Fruit fly (Drosophila melanogaster) whole organism, embryonic: Measurements from ENCODE around the gene CG6901.

Source experiments
- Abd-B ChIP-seq: fragments of 200-800 bp; sonication (Bioruptor generic); optimal IDR thresholded peaks from 2 replicates; lab custom pipeline; 2018; ENCODE audit warnings: missing biosample characterization, mild to moderate bottlenecking, missing genetic modification characterization, moderate library complexity
- CG10209 ChIP-seq: fragments of 200-800 bp; sonication (Bioruptor generic); optimal IDR thresholded peaks from 3 replicates; lab custom pipeline; 2017; ENCODE audit warnings: missing biosample characterization, mild to moderate bottlenecking, missing genetic modification characterization, missing genetic modification reagents
- CG10267 ChIP-seq: fragments of 200-800 bp; sonication (Bioruptor generic); optimal IDR thresholded peaks from 2 replicates; lab custom pipeline; 2018; ENCODE audit warnings: missing biosample characterization, mild to moderate bottlenecking, missing genetic modification characterization, moderate library complexity
- CG10543 ChIP-seq: fragments of 200-800 bp; sonication (Bioruptor generic); optimal IDR thresholded peaks from 3 replicates; lab custom pipeline; 2017; ENCODE audit warnings: missing biosample characterization, mild to moderate bottlenecking, missing genetic modification characterization, moderate library complexity
- CG11504 ChIP-seq: fragments of 200-800 bp; sonication (Bioruptor generic); optimal IDR thresholded peaks from 3 replicates; lab custom pipeline; 2019; ENCODE audit warnings: missing biosample characterization, mild to moderate bottlenecking, missing genetic modification characterization, moderate library complexity
- CG12769 ChIP-seq: fragments of 200-800 bp; sonication (Bioruptor generic); optimal IDR thresholded peaks from 2 replicates; lab custom pipeline; 2019; ENCODE audit warnings: missing biosample characterization, mild to moderate bottlenecking, missing genetic modification characterization, moderate library complexity
- CG14667 ChIP-seq: fragments of 200-800 bp; sonication (Bioruptor generic); IDR thresholded peaks from 2 replicates; pipeline ENCODE4 v1.3.6; 2022; ENCODE audit warnings: missing biosample characterization, missing genetic modification characterization
- CG15514 ChIP-seq: fragments of 200-800 bp; sonication (Bioruptor generic); optimal IDR thresholded peaks from 3 replicates; lab custom pipeline; 2017; ENCODE audit warnings: missing biosample characterization, missing genetic modification characterization, mild to moderate bottlenecking, moderate library complexity, missing genetic modification reagents
- CG16813 ChIP-seq: fragments of 200-800 bp; sonication (Bioruptor generic); IDR thresholded peaks from 3 replicates; pipeline ENCODE4 v1.3.6; 2022; ENCODE audit warnings: missing biosample characterization, missing genetic modification characterization; ENCODE audit not compliant: partially characterized antibody
- CG17328 ChIP-seq: fragments of 200-800 bp; sonication (Bioruptor generic); IDR thresholded peaks from 2 replicates; pipeline ENCODE4 v1.3.6; 2022; ENCODE audit warnings: missing biosample characterization, missing genetic modification characterization
- CG17385 ChIP-seq: fragments of 200-800 bp; sonication (Bioruptor generic); optimal IDR thresholded peaks from 3 replicates; lab custom pipeline; 2018; ENCODE audit warnings: missing biosample characterization, mild to moderate bottlenecking, missing genetic modification characterization
- CG17612 ChIP-seq: fragments of 200-800 bp; sonication (Bioruptor generic); IDR thresholded peaks from 2 replicates; pipeline ENCODE4 v1.3.6; 2022; ENCODE audit warnings: missing biosample characterization, missing genetic modification characterization
- CG18262 ChIP-seq: fragments of 200-800 bp; optimal IDR thresholded peaks from 3 replicates; lab custom pipeline; 2019; ENCODE audit warnings: missing biosample characterization, mild to moderate bottlenecking, missing genetic modification characterization, moderate library complexity
- CG2129 ChIP-seq: fragments of 200-800 bp; sonication (Bioruptor generic); IDR thresholded peaks from 2 replicates; pipeline ENCODE4 v1.3.6; 2022; ENCODE audit warnings: missing biosample characterization, missing genetic modification characterization; ENCODE audit not compliant: partially characterized antibody
- CG2712 ChIP-seq: fragments of 200-800 bp; optimal IDR thresholded peaks from 3 replicates; lab custom pipeline; 2019; ENCODE audit warnings: missing biosample characterization, mild to moderate bottlenecking, missing genetic modification characterization, moderate library complexity
- CG3995 ChIP-seq: fragments of 200-800 bp; sonication (Bioruptor generic); optimal IDR thresholded peaks from 3 replicates; lab custom pipeline; 2016; ENCODE audit warnings: missing biosample characterization, missing genetic modification characterization
- CG6854 ChIP-seq: fragments of 200-800 bp; sonication (Bioruptor generic); optimal IDR thresholded peaks from 3 replicates; lab custom pipeline; 2017; ENCODE audit warnings: missing biosample characterization, mild to moderate bottlenecking, missing genetic modification characterization
- CG9609 ChIP-seq: fragments of 200-800 bp; sonication (Bioruptor generic); optimal IDR thresholded peaks from 3 replicates; lab custom pipeline; 2016; ENCODE audit warnings: missing biosample characterization, missing genetic modification characterization
- CoRest ChIP-seq: fragments of 200-800 bp; sonication (Bioruptor generic); optimal IDR thresholded peaks from 3 replicates; lab custom pipeline; 2018; ENCODE audit warnings: missing biosample characterization, mild to moderate bottlenecking, missing genetic modification characterization, moderate library complexity
- Dfd ChIP-seq, 2 experiments: fragments of >200 bp; optimal IDR thresholded peaks; 2 replicates each; lab custom pipeline; 2017; ENCODE audit warnings: missing biosample characterization in 2 of 2, missing genetic modification characterization in 2 of 2
- E2f2 ChIP-seq: fragments of 200-800 bp; sonication (Bioruptor generic); IDR thresholded peaks from 2 replicates; pipeline ENCODE4 v1.3.6; 2022; ENCODE audit warnings: missing biosample characterization, missing genetic modification characterization
- Ets97D ChIP-seq: fragments of 200-800 bp; sonication (Bioruptor generic); optimal IDR thresholded peaks from 3 replicates; lab custom pipeline; 2016; ENCODE audit warnings: missing biosample characterization, missing genetic modification characterization
- Gsc ChIP-seq: fragments of 200-800 bp; sonication (Bioruptor generic); IDR thresholded peaks from 2 replicates; pipeline ENCODE4 v1.3.6; 2022; ENCODE audit warnings: missing biosample characterization, missing genetic modification characterization
- HLH4C ChIP-seq: fragments of 200-800 bp; sonication (Bioruptor generic); IDR thresholded peaks from 3 replicates; pipeline ENCODE4 v1.3.6; 2022; ENCODE audit warnings: missing biosample characterization, missing genetic modification characterization; ENCODE audit not compliant: partially characterized antibody
- HLH54F ChIP-seq: fragments of 200-800 bp; sonication (Bioruptor generic); optimal IDR thresholded peaks from 3 replicates; lab custom pipeline; 2016; ENCODE audit warnings: missing biosample characterization, missing genetic modification characterization
- Jarid2 ChIP-seq: fragments of 200-800 bp; sonication (Bioruptor generic); optimal IDR thresholded peaks from 3 replicates; lab custom pipeline; 2017; ENCODE audit warnings: mild to moderate bottlenecking, missing biosample characterization, missing genetic modification reagents, missing genetic modification characterization
- Lhr ChIP-seq: fragments of 200-800 bp; sonication (Bioruptor generic); optimal IDR thresholded peaks from 3 replicates; lab custom pipeline; 2017; ENCODE audit warnings: mild to moderate bottlenecking, missing biosample characterization, missing genetic modification reagents, missing genetic modification characterization
- MBD-R2 ChIP-seq: fragments of 200-800 bp; sonication (Bioruptor generic); IDR thresholded peaks from 2 replicates; pipeline ENCODE4 v1.3.6; 2022; ENCODE audit warnings: missing biosample characterization, missing genetic modification characterization
- MESR4 ChIP-seq: fragments of 200-800 bp; sonication (Bioruptor generic); optimal IDR thresholded peaks from 2 replicates; lab custom pipeline; 2018; ENCODE audit warnings: missing biosample characterization, mild to moderate bottlenecking, missing genetic modification characterization, moderate library complexity
- Myb ChIP-seq: fragments of 200-800 bp; sonication (Bioruptor generic); optimal IDR thresholded peaks from 2 replicates; lab custom pipeline; 2016; ENCODE audit warnings: missing biosample characterization, missing genetic modification characterization
- NC2α ChIP-seq: fragments of 200-800 bp; sonication (Bioruptor generic); optimal IDR thresholded peaks from 2 replicates; lab custom pipeline; 2016; ENCODE audit warnings: missing biosample characterization, missing genetic modification characterization
- NFAT ChIP-seq: fragments of 200-800 bp; sonication (Bioruptor generic); IDR thresholded peaks from 2 replicates; pipeline ENCODE4 v1.3.6; 2022; ENCODE audit warnings: missing biosample characterization, missing genetic modification characterization
- Opbp ChIP-seq: fragments of 200-800 bp; sonication (Bioruptor generic); IDR thresholded peaks from 3 replicates; pipeline ENCODE4 v1.3.6; 2022; ENCODE audit warnings: missing biosample characterization, missing genetic modification characterization; ENCODE audit not compliant: partially characterized antibody
- Pdp1 ChIP-seq, 2 experiments: fragments of 200-800 bp; sonication (Bioruptor generic); optimal IDR thresholded peaks; 3 replicates each; lab custom pipeline; 2016; ENCODE audit warnings: missing biosample characterization in 2 of 2, missing genetic modification characterization in 2 of 2, mild to moderate bottlenecking in 1 of 2, moderate library complexity in 1 of 2
- abd-A ChIP-seq: fragments of 200-800 bp; sonication (Bioruptor generic); optimal IDR thresholded peaks from 3 replicates; lab custom pipeline; 2019; ENCODE audit warnings: missing biosample characterization, mild to moderate bottlenecking, missing genetic modification characterization, moderate library complexity
- ac ChIP-seq: fragments of 200-800 bp; sonication (Bioruptor generic); optimal IDR thresholded peaks from 3 replicates; lab custom pipeline; 2017; ENCODE audit warnings: missing biosample characterization, mild to moderate bottlenecking, missing genetic modification characterization
- ara ChIP-seq: fragments of 200-800 bp; sonication (Bioruptor generic); IDR thresholded peaks from 2 replicates; pipeline ENCODE4 v1.3.6; 2022; ENCODE audit warnings: missing biosample characterization, missing genetic modification characterization
- bbx ChIP-seq: fragments of 200-800 bp; sonication (Bioruptor generic); IDR thresholded peaks from 2 replicates; pipeline ENCODE4 v1.3.6; 2022; ENCODE audit warnings: missing biosample characterization, missing genetic modification characterization; ENCODE audit not compliant: partially characterized antibody
- chm ChIP-seq: fragments of 200-800 bp; sonication (Bioruptor generic); IDR thresholded peaks from 2 replicates; pipeline ENCODE4 v1.3.6; 2022; ENCODE audit warnings: missing biosample characterization, missing genetic modification characterization
- dan ChIP-seq: fragments of 200-800 bp; sonication (Bioruptor generic); IDR thresholded peaks from 2 replicates; pipeline ENCODE4 v1.3.6; 2022; ENCODE audit warnings: missing biosample characterization, missing genetic modification characterization
- emc ChIP-seq: fragments of 200-800 bp; sonication (Bioruptor generic); optimal IDR thresholded peaks from 2 replicates; lab custom pipeline; 2016; ENCODE audit warnings: missing biosample characterization, missing genetic modification characterization
- gro ChIP-seq: fragments of 200-800 bp; sonication (Bioruptor generic); optimal IDR thresholded peaks from 2 replicates; lab custom pipeline; 2016; ENCODE audit warnings: missing biosample characterization, missing genetic modification characterization
- lbe ChIP-seq: fragments of 200-800 bp; sonication (Bioruptor generic); optimal IDR thresholded peaks from 2 replicates; lab custom pipeline; 2016; ENCODE audit warnings: missing biosample characterization, mild to moderate bottlenecking, missing genetic modification characterization
- peb ChIP-seq: fragments of 200-800 bp; sonication (Bioruptor generic); IDR thresholded peaks from 2 replicates; pipeline ENCODE4 v1.3.6; 2022; ENCODE audit warnings: missing biosample characterization, missing genetic modification characterization
- pros ChIP-seq: fragments of 200-800 bp; sonication (Bioruptor generic); optimal IDR thresholded peaks from 3 replicates; lab custom pipeline; 2019; ENCODE audit warnings: missing biosample characterization, mild to moderate bottlenecking, missing genetic modification characterization, moderate library complexity
- pzg ChIP-seq: fragments of 200-800 bp; sonication (Bioruptor generic); optimal IDR thresholded peaks from 3 replicates; lab custom pipeline; 2018; ENCODE audit warnings: missing biosample characterization, mild to moderate bottlenecking, missing genetic modification characterization, moderate library complexity
- scrt ChIP-seq: fragments of 200-800 bp; sonication (Bioruptor generic); optimal IDR thresholded peaks from 2 replicates; lab custom pipeline; 2018; ENCODE audit warnings: missing biosample characterization, mild to moderate bottlenecking, missing genetic modification characterization, moderate library complexity
- sens ChIP-seq: fragments of 200-800 bp; sonication (Bioruptor generic); peaks from one replicate; lab custom pipeline; 2016; ENCODE audit warnings: missing biosample characterization, missing genetic modification characterization
- so ChIP-seq: fragments of 200-800 bp; sonication (Bioruptor generic); IDR thresholded peaks from 3 replicates; pipeline ENCODE4 v1.3.6; 2022; ENCODE audit warnings: missing biosample characterization, missing genetic modification characterization
- trem ChIP-seq: fragments of 200-800 bp; optimal IDR thresholded peaks from 3 replicates; lab custom pipeline; 2019; ENCODE audit warnings: missing biosample characterization, mild to moderate bottlenecking, missing genetic modification characterization, moderate library complexity

Gene CG6901

DNA sequence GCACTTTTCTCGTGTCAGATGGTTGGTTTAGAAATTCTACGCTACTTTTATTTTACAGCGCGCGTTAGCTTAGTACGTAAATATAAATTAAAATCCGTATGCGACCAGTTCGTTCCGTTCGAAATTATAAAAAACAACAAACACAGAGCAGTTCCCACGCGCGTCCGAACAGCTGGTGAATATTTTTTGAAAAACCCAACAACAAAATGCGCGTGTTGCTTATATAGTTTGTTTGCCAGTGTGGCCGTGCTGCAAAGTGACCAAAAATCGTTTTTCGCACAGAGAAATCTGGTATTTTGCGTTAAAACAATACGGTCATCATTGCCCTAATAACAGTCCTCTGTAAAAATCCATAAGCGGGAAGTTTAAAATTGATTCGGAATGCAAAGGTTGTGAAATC, 15.1 kb downstream of the CG6901 start (continued):
- TF ChIP-seq abd-A (tag; lab: Kevin White, UChicago) (no peak), CG12769 (tag; lab: Kevin White, UChicago) (peak; percentile 26), bbx (GFP tag; lab: Robert Waterston, UW) (peak; percentile 52; the same call in 1 of the 2 replicates), CG17612 (GFP tag; lab: Robert Waterston, UW) (no peak), ara (GFP tag; lab: Robert Waterston, UW) (no peak), Ets97D (GFP tag; lab: Kevin White, UChicago) (peak; percentile 39), CG9609 (no peak), CG6854 (GFP tag; lab: Kevin White, UChicago) (no peak), NC2α (GFP tag; lab: Kevin White, UChicago) (peak; percentile 97), peb (GFP tag; lab: Robert Waterston, UW) (no peak), Lhr (GFP tag; lab: Kevin White, UChicago) (peak; percentile 78), HLH4C (GFP tag; lab: Robert Waterston, UW) (0 out of 3 replicates have a peak, but pooled peaks have one; percentile 29), MBD-R2 (peak; percentile 41; the same call in 1 of the 2 replicates), CG18262 (tag; lab: Kevin White, UChicago) (no peak), CG15514 (GFP tag; lab: Kevin White, UChicago) (peak; percentile 77), Gsc (GFP tag; lab: Robert Waterston, UW) (no peak), CG11504 (tag; lab: Kevin White, UChicago) (peak; percentile 30), sens (GFP tag; lab: Kevin White, UChicago) (peak; percentile 63), MESR4 (peak; percentile 45), CG3995 (no peak), Jarid2 (GFP tag; lab: Kevin White, UChicago) (peak; percentile 86), Dfd (GFP tag; optimal IDR thresholded peaks at IDR 0.05; lab: Kevin White, UChicago) (no peak), CG14667 (GFP tag; lab: Robert Waterston, UW) (no peak), Opbp (GFP tag; lab: Robert Waterston, UW) (peak; percentile 49; the same call in 2 of the 3 replicates), scrt (GFP tag; lab: Kevin White, UChicago) (no peak), lbe (GFP tag; lab: Kevin White, UChicago) (peak; percentile 29), CG10209 (no peak), dan (GFP tag; lab: Robert Waterston, UW) (no peak), CG17385 (GFP tag; lab: Kevin White, UChicago) (no peak), CG10543 (GFP tag; lab: Kevin White, UChicago) (no peak), pros (GFP tag; lab: Kevin White, UChicago) (no peak), CG2712 (tag; lab: Kevin White, UChicago) (peak; percentile 51), CG2129 (GFP tag; lab: Robert Waterston, UW) (no peak), trem (tag; lab: Kevin White, UChicago) (peak; percentile 75), CG10267 (tag; lab: Kevin White, UChicago) (peak; percentile 54), Pdp1 (GFP tag; optimal IDR thresholded peaks at IDR 0.05; lab: Kevin White, UChicago) (peak in 1 of 2 experiments; percentile 61), NFAT (no peak), emc (no peak), ac (GFP tag; lab: Kevin White, UChicago) (no peak), chm (GFP tag; lab: Robert Waterston, UW) (0 out of 2 replicates have a peak, but pooled peaks have one; percentile 34), HLH54F (GFP tag; lab: Kevin White, UChicago) (no peak), CoRest (tag; lab: Kevin White, UChicago) (peak; percentile 9), E2f2 (peak; percentile 98), gro (peak; percentile 40), Abd-B (no peak), pzg (GFP tag; lab: Kevin White, UChicago) (peak; percentile 98), CG17328 (GFP tag; lab: Robert Waterston, UW) (no peak), Myb (GFP tag; lab: Kevin White, UChicago) (peak; percentile 54), CG16813 (GFP tag; lab: Robert Waterston, UW) (no peak), so (GFP tag; lab: Robert Waterston, UW) (no peak)
